Worm (Caenorhabditis elegans) whole organism, L2 larva: ENCODE measurements around the gene nduf-11.

Experiments
- blmp-1 ChIP-seq: sonication (generic microtip); optimal IDR thresholded peaks from 2 replicates; lab custom pipeline; 2017; ENCODE audit warnings: missing genetic modification characterization, mild to moderate bottlenecking, missing compliant biosample characterization, antibody characterized with exemption, moderate library complexity; ENCODE audit not compliant: insufficient read depth
- ceh-82 ChIP-seq: fragments of 150-350 bp; optimal IDR thresholded peaks from 2 replicates; lab custom pipeline; 2014; ENCODE audit warnings: missing biosample characterization, missing genetic modification characterization
- lin-39 ChIP-seq: fragments of 150-350 bp; optimal IDR thresholded peaks from 2 replicates; lab custom pipeline; 2014; ENCODE audit warnings: missing biosample characterization, missing genetic modification reagents, missing genetic modification characterization
- snpc-4 ChIP-seq: fragments of 150-350 bp; optimal IDR thresholded peaks from 2 replicates; lab custom pipeline; 2014; ENCODE audit warnings: missing biosample characterization, missing genetic modification characterization
- unc-62 ChIP-seq: fragments of 150-350 bp; optimal IDR thresholded peaks from 2 replicates; lab custom pipeline; 2014; ENCODE audit warnings: missing biosample characterization, missing genetic modification reagents, missing genetic modification characterization
- ztf-1 ChIP-seq: fragments of 200-800 bp; sonication (Bioruptor generic); conservative IDR thresholded peaks from 2 replicates; pipeline ENCODE4 v1.3.6; 2022; ENCODE audit warnings: missing genetic modification characterization, missing compliant biosample characterization

DNA sequence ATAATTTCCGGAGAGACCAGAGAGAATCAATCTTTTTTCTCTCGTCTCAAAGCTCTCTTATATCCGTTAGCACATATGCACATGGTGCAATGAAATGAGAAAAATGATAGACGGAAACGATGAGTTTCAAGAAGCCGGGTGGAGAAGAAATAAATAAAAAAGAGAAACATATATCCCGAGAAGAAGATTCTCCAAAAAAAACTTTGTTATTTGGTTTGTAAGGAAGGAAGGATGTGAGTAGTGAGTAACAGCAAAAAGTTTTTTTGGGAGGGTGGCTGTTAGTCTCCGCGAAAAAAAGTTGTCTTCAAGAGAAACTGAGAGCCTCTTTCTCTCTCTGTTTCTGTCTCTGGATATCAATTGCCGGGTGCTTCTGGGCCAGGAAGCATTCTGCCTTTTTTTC lies 28.8 kb downstream of the nduf-11 start:
- TF ChIP-seq lin-39 (no peak), unc-62 (GFP tag; lab: Kevin White, UChicago) (no peak), snpc-4 (no peak), blmp-1 (tag; lab: Kevin White, UChicago) (no peak), ztf-1 (GFP tag; lab: Robert Waterston, UW) (no peak), ceh-82 (tag; lab: Kevin White, UChicago) (no peak)
